Fruit fly (Drosophila melanogaster) whole organism, embryonic: ENCODE results near the gene dod.
A peak's percentile ranks its signal among the peaks of the same experiment; 100 is the strongest.

Experiments
- CG10274 ChIP-seq: fragments of 200-800 bp; sonication (Bioruptor generic); optimal IDR thresholded peaks from 3 replicates; lab custom pipeline; 2017; ENCODE audit warnings: missing biosample characterization, mild to moderate bottlenecking, missing genetic modification characterization
- CG10979 ChIP-seq: fragments of 200-800 bp; sonication (Bioruptor generic); optimal IDR thresholded peaks from 2 replicates; lab custom pipeline; 2018; ENCODE audit warnings: missing biosample characterization, mild to moderate bottlenecking, missing genetic modification characterization, moderate library complexity
- CG12071 ChIP-seq: fragments of 200-800 bp; sonication (Bioruptor generic); optimal IDR thresholded peaks from 3 replicates; lab custom pipeline; 2018; ENCODE audit warnings: missing biosample characterization, mild to moderate bottlenecking, missing genetic modification characterization
- CG12155 ChIP-seq: fragments of 200-800 bp; sonication (Bioruptor generic); optimal IDR thresholded peaks from 3 replicates; lab custom pipeline; 2016; ENCODE audit warnings: missing biosample characterization, missing genetic modification characterization
- CG12659 ChIP-seq: fragments of 200-800 bp; sonication (Bioruptor generic); optimal IDR thresholded peaks from 3 replicates; lab custom pipeline; 2017; ENCODE audit warnings: mild to moderate bottlenecking, missing biosample characterization, missing genetic modification reagents, missing genetic modification characterization
- CG13775 ChIP-seq: fragments of 200-800 bp; sonication (Bioruptor generic); optimal IDR thresholded peaks from 3 replicates; lab custom pipeline; 2017; ENCODE audit warnings: missing biosample characterization, mild to moderate bottlenecking, missing genetic modification characterization
- CG14441 ChIP-seq: fragments of 200-800 bp; sonication (Bioruptor generic); IDR thresholded peaks from 2 replicates; pipeline ENCODE4 v1.3.6; 2022; ENCODE audit warnings: missing biosample characterization, missing genetic modification characterization
- CG14965 ChIP-seq: fragments of 200-800 bp; sonication (Bioruptor generic); optimal IDR thresholded peaks from 2 replicates; lab custom pipeline; 2016; ENCODE audit warnings: missing biosample characterization, missing genetic modification characterization, borderline replicate concordance
- CG17802 ChIP-seq: fragments of 200-800 bp; sonication (Bioruptor generic); optimal IDR thresholded peaks from 2 replicates; lab custom pipeline; 2018; ENCODE audit warnings: missing biosample characterization, mild to moderate bottlenecking, missing genetic modification characterization, moderate library complexity
- CG18599 ChIP-seq: fragments of 200-800 bp; sonication (Bioruptor generic); optimal IDR thresholded peaks from 3 replicates; lab custom pipeline; 2017; ENCODE audit warnings: missing biosample characterization, missing genetic modification characterization, mild to moderate bottlenecking, moderate library complexity, missing genetic modification reagents
- CG2875 ChIP-seq: fragments of 200-800 bp; sonication (Bioruptor generic); optimal IDR thresholded peaks from 2 replicates; lab custom pipeline; 2017; ENCODE audit warnings: missing biosample characterization, mild to moderate bottlenecking, missing genetic modification characterization, missing genetic modification reagents
- CG30020 ChIP-seq: fragments of 200-800 bp; optimal IDR thresholded peaks from 2 replicates; lab custom pipeline; 2019; ENCODE audit warnings: missing biosample characterization, mild to moderate bottlenecking, missing genetic modification characterization, moderate library complexity
- CG32532 ChIP-seq: fragments of 200-800 bp; sonication (Bioruptor generic); IDR thresholded peaks from 2 replicates; pipeline ENCODE4 v1.3.6; 2022; ENCODE audit warnings: missing biosample characterization, missing genetic modification characterization
- CG34224 ChIP-seq: fragments of 200-800 bp; sonication (Bioruptor generic); IDR thresholded peaks from 3 replicates; pipeline ENCODE4 v1.3.6; 2022; ENCODE audit warnings: missing biosample characterization, missing genetic modification characterization; ENCODE audit not compliant: partially characterized antibody
- CG3995 ChIP-seq: fragments of 200-800 bp; sonication (Bioruptor generic); optimal IDR thresholded peaks from 3 replicates; lab custom pipeline; 2016; ENCODE audit warnings: missing biosample characterization, missing genetic modification characterization
- CG4730 ChIP-seq: fragments of 200-800 bp; sonication (Bioruptor generic); IDR thresholded peaks from 2 replicates; pipeline ENCODE4 v1.3.6; 2022; ENCODE audit warnings: missing biosample characterization, missing genetic modification characterization
- CG9727 ChIP-seq: fragments of 200-800 bp; sonication (Bioruptor generic); optimal IDR thresholded peaks from 3 replicates; lab custom pipeline; 2017; ENCODE audit warnings: missing biosample characterization, mild to moderate bottlenecking, missing genetic modification characterization
- Chrac-16 ChIP-seq: fragments of 200-800 bp; sonication (Bioruptor generic); optimal IDR thresholded peaks from 3 replicates; lab custom pipeline; 2016; ENCODE audit warnings: missing biosample characterization, missing genetic modification characterization
- CkIIα-i1 ChIP-seq: fragments of 200-800 bp; sonication (Bioruptor generic); IDR thresholded peaks from 2 replicates; pipeline ENCODE4 v1.3.6; 2022; ENCODE audit warnings: missing biosample characterization, missing genetic modification characterization
- Dek ChIP-seq: fragments of 200-800 bp; sonication (Bioruptor generic); optimal IDR thresholded peaks from 3 replicates; lab custom pipeline; 2019; ENCODE audit warnings: missing biosample characterization, mild to moderate bottlenecking, missing genetic modification characterization, moderate library complexity
- Fer3 ChIP-seq: fragments of 200-800 bp; sonication (Bioruptor generic); optimal IDR thresholded peaks from 2 replicates; lab custom pipeline; 2018; ENCODE audit warnings: missing biosample characterization, mild to moderate bottlenecking, missing genetic modification characterization, moderate library complexity
- GATAe ChIP-seq: fragments of 200-800 bp; sonication (Bioruptor generic); conservative IDR thresholded peaks from 2 replicates; pipeline ENCODE4 v1.3.6; 2022; ENCODE audit warnings: missing biosample characterization, missing genetic modification characterization
- H15 ChIP-seq: fragments of 200-800 bp; sonication (Bioruptor generic); IDR thresholded peaks from 3 replicates; pipeline ENCODE4 v1.3.6; 2022; ENCODE audit warnings: missing biosample characterization, missing genetic modification characterization
- Hey ChIP-seq: fragments of 200-800 bp; sonication (Bioruptor generic); optimal IDR thresholded peaks from 3 replicates; lab custom pipeline; 2018; ENCODE audit warnings: missing biosample characterization, mild to moderate bottlenecking, missing genetic modification characterization
- HmgZ ChIP-seq: fragments of 200-800 bp; sonication (Bioruptor generic); optimal IDR thresholded peaks from 2 replicates; lab custom pipeline; 2018; ENCODE audit warnings: missing biosample characterization, mild to moderate bottlenecking, missing genetic modification characterization
- MESR4 ChIP-seq: fragments of 200-800 bp; sonication (Bioruptor generic); optimal IDR thresholded peaks from 2 replicates; lab custom pipeline; 2018; ENCODE audit warnings: missing biosample characterization, mild to moderate bottlenecking, missing genetic modification characterization, moderate library complexity
- MTF-1 ChIP-seq: fragments of 200-800 bp; sonication (Bioruptor generic); optimal IDR thresholded peaks from 2 replicates; lab custom pipeline; 2018; ENCODE audit warnings: missing biosample characterization, mild to moderate bottlenecking, missing genetic modification characterization, borderline replicate concordance
- Max ChIP-seq: fragments of 200-800 bp; sonication (Bioruptor generic); optimal IDR thresholded peaks from 2 replicates; lab custom pipeline; 2016; ENCODE audit warnings: missing biosample characterization, mild to moderate bottlenecking, missing genetic modification characterization
- Meics ChIP-seq: fragments of 200-800 bp; sonication (Bioruptor generic); optimal IDR thresholded peaks from 2 replicates; lab custom pipeline; 2017; ENCODE audit warnings: missing biosample characterization, mild to moderate bottlenecking, missing genetic modification characterization
- NK7.1 ChIP-seq: fragments of 200-800 bp; sonication (Bioruptor generic); optimal IDR thresholded peaks from 3 replicates; lab custom pipeline; 2016; ENCODE audit warnings: missing biosample characterization, missing genetic modification characterization
- NfI ChIP-seq: fragments of 200-800 bp; sonication (Bioruptor generic); optimal IDR thresholded peaks from 3 replicates; lab custom pipeline; 2018; ENCODE audit warnings: missing biosample characterization, mild to moderate bottlenecking, missing genetic modification characterization, moderate library complexity
- PHDP ChIP-seq: fragments of 200-800 bp; sonication (Bioruptor generic); optimal IDR thresholded peaks from 3 replicates; lab custom pipeline; 2018; ENCODE audit warnings: missing biosample characterization, mild to moderate bottlenecking, missing genetic modification characterization, moderate library complexity
- Six4 ChIP-seq: fragments of 200-800 bp; sonication (Bioruptor generic); optimal IDR thresholded peaks from 2 replicates; lab custom pipeline; 2016; ENCODE audit warnings: missing biosample characterization, missing genetic modification characterization
- ara ChIP-seq: fragments of 200-800 bp; sonication (Bioruptor generic); IDR thresholded peaks from 2 replicates; pipeline ENCODE4 v1.3.6; 2022; ENCODE audit warnings: missing biosample characterization, missing genetic modification characterization
- eyg ChIP-seq: fragments of 200-800 bp; sonication (Bioruptor generic); optimal IDR thresholded peaks from 3 replicates; lab custom pipeline; 2016; ENCODE audit warnings: missing biosample characterization, missing genetic modification characterization
- gce ChIP-seq: fragments of 200-800 bp; sonication (Bioruptor generic); IDR thresholded peaks from 3 replicates; pipeline ENCODE4 v1.3.6; 2022; ENCODE audit warnings: missing biosample characterization, missing genetic modification characterization
- gem ChIP-seq: fragments of 200-800 bp; sonication (Bioruptor generic); optimal IDR thresholded peaks from 2 replicates; lab custom pipeline; 2019; ENCODE audit warnings: missing biosample characterization, mild to moderate bottlenecking, missing genetic modification characterization, moderate library complexity
- gfzf ChIP-seq: fragments of 200-800 bp; sonication (Bioruptor generic); optimal IDR thresholded peaks from 2 replicates; lab custom pipeline; 2016; ENCODE audit warnings: missing biosample characterization, mild to moderate bottlenecking, missing genetic modification characterization, moderate library complexity
- gro ChIP-seq: fragments of 200-800 bp; sonication (Bioruptor generic); optimal IDR thresholded peaks from 2 replicates; lab custom pipeline; 2016; ENCODE audit warnings: missing biosample characterization, missing genetic modification characterization
- gsb-n ChIP-seq: fragments of 200-800 bp; sonication (Bioruptor generic); optimal IDR thresholded peaks from 3 replicates; lab custom pipeline; 2018; ENCODE audit warnings: missing biosample characterization, mild to moderate bottlenecking, missing genetic modification characterization
- kah ChIP-seq: fragments of 200-800 bp; sonication (Bioruptor generic); optimal IDR thresholded peaks from 2 replicates; lab custom pipeline; 2018; ENCODE audit warnings: missing biosample characterization, mild to moderate bottlenecking, missing genetic modification characterization
- ken ChIP-seq: fragments of 200-800 bp; sonication (Bioruptor generic); IDR thresholded peaks from 3 replicates; pipeline ENCODE4 v1.3.6; 2022; ENCODE audit warnings: missing biosample characterization, missing genetic modification characterization
- maf-S ChIP-seq: fragments of 200-800 bp; sonication (Bioruptor generic); optimal IDR thresholded peaks from 2 replicates; lab custom pipeline; 2016; ENCODE audit warnings: missing biosample characterization, missing genetic modification characterization
- p53 ChIP-seq: fragments of 200-800 bp; sonication (Bioruptor generic); optimal IDR thresholded peaks from 2 replicates; lab custom pipeline; 2016; ENCODE audit warnings: missing biosample characterization, missing genetic modification characterization
- pum ChIP-seq: fragments of 200-800 bp; sonication (Bioruptor generic); optimal IDR thresholded peaks from 2 replicates; lab custom pipeline; 2016; ENCODE audit warnings: missing biosample characterization, missing genetic modification characterization
- row ChIP-seq: fragments of 200-800 bp; sonication (Bioruptor generic); IDR thresholded peaks from 3 replicates; pipeline ENCODE4 v1.3.6; 2022; ENCODE audit warnings: missing biosample characterization, missing genetic modification characterization
- sd ChIP-seq: fragments of 200-800 bp; sonication (Bioruptor generic); optimal IDR thresholded peaks from 3 replicates; lab custom pipeline; 2018; ENCODE audit warnings: missing biosample characterization, mild to moderate bottlenecking, missing genetic modification characterization, moderate library complexity
- slbo ChIP-seq: fragments of 200-800 bp; sonication (Bioruptor generic); IDR thresholded peaks from 2 replicates; pipeline ENCODE4 v1.3.6; 2022; ENCODE audit warnings: missing biosample characterization, missing genetic modification characterization
- sqz ChIP-seq: fragments of 200-800 bp; sonication (Bioruptor generic); optimal IDR thresholded peaks from 3 replicates; lab custom pipeline; 2018; ENCODE audit warnings: missing biosample characterization, mild to moderate bottlenecking, missing genetic modification characterization
- trh ChIP-seq: fragments of 200-800 bp; sonication (Bioruptor generic); optimal IDR thresholded peaks from 2 replicates; lab custom pipeline; 2016; ENCODE audit warnings: missing biosample characterization, missing genetic modification characterization

Gene dod

dm6 chrX:21339476-21339931, 5.7 kb upstream of the dod start, which contains the start of the genes tty and fliI (continued):
- TF ChIP-seq HmgZ (peak; percentile 81), eyg (GFP tag; lab: Kevin White, UChicago) (peak; percentile 66), CG2875 (GFP tag; lab: Kevin White, UChicago) (peak; percentile 43), Fer3 (tag; lab: Kevin White, UChicago) (peak; percentile 72), maf-S (GFP tag; lab: Kevin White, UChicago) (peak; percentile 81), gce (GFP tag; lab: Robert Waterston, UW) (peak; percentile 80), pum (peak; percentile 86), row (peak; percentile 91), CG12155 (GFP tag; lab: Kevin White, UChicago) (peak; percentile 78), MTF-1 (GFP tag; lab: Kevin White, UChicago) (no peak), trh (GFP tag; lab: Kevin White, UChicago) (peak; percentile 10), H15 (peak; percentile 85), sqz (GFP tag; lab: Kevin White, UChicago) (no peak), Hey (tag; lab: Kevin White, UChicago) (no peak), ara (GFP tag; lab: Robert Waterston, UW) (peak; percentile 88), gem (peak; percentile 83), gfzf (GFP tag; lab: Kevin White, UChicago) (peak; percentile 88), NfI (GFP tag; lab: Kevin White, UChicago) (peak; percentile 82), GATAe (GFP tag; lab: Robert Waterston, UW) (peak; percentile 45; the same call in 1 of the 2 replicates), CG32532 (GFP tag; lab: Robert Waterston, UW) (peak; percentile 92), CG9727 (peak; percentile 79), CG30020 (tag; lab: Kevin White, UChicago) (peak; percentile 27), Dek (peak; percentile 78), CG14965 (GFP tag; lab: Kevin White, UChicago) (no peak), CG4730 (GFP tag; lab: Robert Waterston, UW) (peak; percentile 87), PHDP (tag; lab: Kevin White, UChicago) (peak; percentile 71), NK7.1 (GFP tag; lab: Kevin White, UChicago) (peak; percentile 42), CG13775 (peak; percentile 84), CkIIα-i1 (GFP tag; lab: Robert Waterston, UW) (0 out of 2 replicates have a peak, but pooled peaks have one; percentile 25), CG34224 (no peak), CG18599 (GFP tag; lab: Kevin White, UChicago) (peak; percentile 86), CG12659 (GFP tag; lab: Kevin White, UChicago) (peak; percentile 88), CG10979 (tag; lab: Kevin White, UChicago) (peak; percentile 53), CG10274 (GFP tag; lab: Kevin White, UChicago) (peak; percentile 26), slbo (GFP tag; lab: Robert Waterston, UW) (peak; percentile 95), gro (GFP tag; lab: Kevin White, UChicago) (peak; percentile 84), Max (GFP tag; lab: Kevin White, UChicago) (peak; percentile 69), kah (GFP tag; lab: Kevin White, UChicago) (peak; percentile 6), sd (tag; lab: Kevin White, UChicago) (peak; percentile 43), p53 (peak; percentile 48), CG14441 (GFP tag; lab: Robert Waterston, UW) (peak; percentile 94), gsb-n (peak; percentile 70), CG3995 (GFP tag; lab: Kevin White, UChicago) (peak; percentile 93), Six4 (GFP tag; lab: Kevin White, UChicago) (peak; percentile 39), ken (GFP tag; lab: Robert Waterston, UW) (peak; percentile 90), Meics (GFP tag; lab: Kevin White, UChicago) (peak; percentile 83), Chrac-16 (GFP tag; lab: Kevin White, UChicago) (peak; percentile 73), CG12071 (no peak), CG17802 (peak; percentile 48), MESR4 (peak; percentile 70)
